Worm (Caenorhabditis elegans): ENCODE measurements around the gene lact-4.

- TF ChIP-seq dao-5 (tag; optimal IDR thresholded peaks at IDR 0.05) (peak; percentile 86), him-1 (tag; optimal IDR thresholded peaks at IDR 0.05) (no peak)
Measured at ce11 chrII:8441519-8441918, 38.8 kb downstream of the lact-4 start.

Data from whole organism, L4/young adult.